Worm (Caenorhabditis elegans): ENCODE measurements around the gene tag-290.

- TF ChIP-seq nhr-77 (tag; optimal IDR thresholded peaks at IDR 0.05) (no peak), lin-13 (GFP tag; optimal IDR thresholded peaks at IDR 0.05) (no peak), nhr-71 (tag; optimal IDR thresholded peaks at IDR 0.05) (no peak), nhr-237 (tag; optimal IDR thresholded peaks at IDR 0.05) (no peak), jun-1 (tag; optimal IDR thresholded peaks at IDR 0.05) (no peak), sup-37 (GFP tag; optimal IDR thresholded peaks at IDR 0.05) (no peak), rnt-1 (tag; optimal IDR thresholded peaks at IDR 0.05) (no peak), unc-62 (GFP tag; optimal IDR thresholded peaks at IDR 0.05) (no peak), dsc-1 (tag; optimal IDR thresholded peaks at IDR 0.05) (no peak), fkh-4 (tag; optimal IDR thresholded peaks at IDR 0.05; ENCODE audit: borderline replicate concordance) (no peak), ceh-63 (GFP tag; optimal IDR thresholded peaks at IDR 0.05) (no peak), aha-1 (tag; optimal IDR thresholded peaks at IDR 0.05) (no peak), lir-3 (tag; optimal IDR thresholded peaks at IDR 0.05; ENCODE audit: poor library complexity) (no peak), ceh-82 (tag; optimal IDR thresholded peaks at IDR 0.05) (no peak)
These were observed 36.1 kb downstream of the tag-290 start for ce11 chrV:11649254-11649653.
